Worm (Caenorhabditis elegans) whole organism, L3 larva: ENCODE measurements around the gene mab-10.
A peak's percentile ranks its signal among the peaks of the same experiment; 100 is the strongest.

ENCODE experiments used
- R02D3.7 ChIP-seq: fragments of 150-350 bp; optimal IDR thresholded peaks from 2 replicates; lab custom pipeline; 2014; ENCODE audit warnings: missing biosample characterization, missing genetic modification characterization
- ZK546.5 ChIP-seq: sonication (generic microtip); optimal IDR thresholded peaks from 2 replicates; lab custom pipeline; 2017; ENCODE audit warnings: missing biosample characterization, missing genetic modification characterization
- ama-1 ChIP-seq: fragments of 150-350 bp; optimal IDR thresholded peaks from 2 replicates; lab custom pipeline; 2018
- ceh-16 ChIP-seq: sonication (generic microtip); optimal IDR thresholded peaks from 2 replicates; lab custom pipeline; 2017; ENCODE audit warnings: missing biosample characterization, missing genetic modification characterization
- ceh-82 ChIP-seq: fragments of 150-350 bp; optimal IDR thresholded peaks from 2 replicates; lab custom pipeline; 2014; ENCODE audit warnings: missing biosample characterization, missing genetic modification characterization
- ceh-9 ChIP-seq: sonication (generic microtip); optimal IDR thresholded peaks from 2 replicates; lab custom pipeline; 2018; ENCODE audit warnings: missing biosample characterization, missing genetic modification characterization
- daf-12 ChIP-seq: fragments of 150-350 bp; optimal IDR thresholded peaks from 2 replicates; lab custom pipeline; 2014; ENCODE audit warnings: missing biosample characterization, missing genetic modification reagents, missing genetic modification characterization
- egl-27 ChIP-seq: sonication (generic microtip); optimal IDR thresholded peaks from 4 replicates; lab custom pipeline; 2017; ENCODE audit warnings: missing biosample characterization, missing genetic modification reagents, missing genetic modification characterization
- egl-5 ChIP-seq: fragments of 150-350 bp; optimal IDR thresholded peaks from 2 replicates; lab custom pipeline; 2017; ENCODE audit warnings: missing biosample characterization, missing genetic modification reagents, missing genetic modification characterization, inconsistent platforms
- elt-2 ChIP-seq: sonication (generic microtip); optimal IDR thresholded peaks from 2 replicates; lab custom pipeline; 2016; ENCODE audit warnings: missing genetic modification reagents, mild to moderate bottlenecking, missing genetic modification characterization, missing compliant biosample characterization
- elt-3 ChIP-seq, 3 experiments: fragments of 150-350 bp in 1 of 3; sonication (generic microtip) in 2 of 3; optimal IDR thresholded peaks; 2 replicates in 2 of 3; 4 replicates in 1 of 3; lab custom pipeline; 2014 to 2017; ENCODE audit warnings: missing biosample characterization in 3 of 3, missing genetic modification characterization in 3 of 3
- eor-1 ChIP-seq, 2 experiments: fragments of 150-350 bp; optimal IDR thresholded peaks; 2 replicates each; lab custom pipeline; 2014 to 2018; ENCODE audit warnings: missing biosample characterization in 2 of 2, missing genetic modification characterization in 2 of 2
- fkh-10 ChIP-seq: sonication (generic microtip); optimal IDR thresholded peaks from 2 replicates; lab custom pipeline; 2017; ENCODE audit warnings: missing biosample characterization, missing genetic modification reagents, missing genetic modification characterization
- fkh-2 ChIP-seq: fragments of 150-350 bp; optimal IDR thresholded peaks from 2 replicates; lab custom pipeline; 2014; ENCODE audit warnings: missing biosample characterization, missing genetic modification reagents, missing genetic modification characterization
- hmg-11 ChIP-seq: sonication (generic microtip); optimal IDR thresholded peaks from 2 replicates; lab custom pipeline; 2016; ENCODE audit warnings: missing genetic modification characterization, missing compliant biosample characterization
- jun-1 ChIP-seq: fragments of 150-350 bp; optimal IDR thresholded peaks from 2 replicates; lab custom pipeline; 2014; ENCODE audit warnings: missing biosample characterization, missing genetic modification reagents, missing genetic modification characterization
- lsy-12 ChIP-seq: sonication (generic microtip); optimal IDR thresholded peaks from 2 replicates; lab custom pipeline; 2016; ENCODE audit warnings: mild to moderate bottlenecking, missing genetic modification characterization, missing compliant biosample characterization
- mdl-1 ChIP-seq: fragments of 150-350 bp; optimal IDR thresholded peaks from 2 replicates; lab custom pipeline; 2014; ENCODE audit warnings: missing biosample characterization, missing genetic modification characterization
- nfya-1 ChIP-seq: sonication (generic microtip); optimal IDR thresholded peaks from 2 replicates; lab custom pipeline; 2017; ENCODE audit warnings: missing genetic modification characterization, mild to moderate bottlenecking, missing compliant biosample characterization, antibody characterized with exemption, moderate library complexity; ENCODE audit not compliant: insufficient read depth
- nhr-12 ChIP-seq: fragments of 150-350 bp; optimal IDR thresholded peaks from 2 replicates; lab custom pipeline; 2014; ENCODE audit warnings: missing biosample characterization, missing genetic modification characterization
- nhr-23 ChIP-seq: fragments of 150-350 bp; optimal IDR thresholded peaks from 2 replicates; lab custom pipeline; 2014; ENCODE audit warnings: missing biosample characterization, missing genetic modification reagents, missing genetic modification characterization
- nhr-237 ChIP-seq: fragments of 150-350 bp; optimal IDR thresholded peaks from 2 replicates; lab custom pipeline; 2014; ENCODE audit warnings: missing biosample characterization, missing genetic modification characterization
- nhr-25 ChIP-seq: sonication (generic microtip); optimal IDR thresholded peaks from 2 replicates; lab custom pipeline; 2017; ENCODE audit warnings: missing biosample characterization, missing genetic modification characterization
- nhr-28 ChIP-seq: fragments of 150-350 bp; optimal IDR thresholded peaks from 2 replicates; lab custom pipeline; 2014; ENCODE audit warnings: missing biosample characterization, missing genetic modification characterization
- nhr-67 ChIP-seq: fragments of 150-350 bp; optimal IDR thresholded peaks from 2 replicates; lab custom pipeline; 2014; ENCODE audit warnings: missing biosample characterization, missing genetic modification characterization
- nhr-77 ChIP-seq: fragments of 150-350 bp; optimal IDR thresholded peaks from 2 replicates; lab custom pipeline; 2014; ENCODE audit warnings: missing biosample characterization, missing genetic modification characterization
- pqm-1 ChIP-seq: fragments of 150-350 bp; optimal IDR thresholded peaks from 2 replicates; lab custom pipeline; 2017; ENCODE audit warnings: missing biosample characterization, missing genetic modification characterization, inconsistent platforms
- sea-2 ChIP-seq: fragments of 150-350 bp; sonication (generic microtip); optimal IDR thresholded peaks from 4 replicates; lab custom pipeline; 2014; ENCODE audit warnings: missing biosample characterization, missing genetic modification reagents, missing genetic modification characterization
- snpc-4 ChIP-seq: fragments of 150-350 bp; optimal IDR thresholded peaks from 2 replicates; lab custom pipeline; 2014; ENCODE audit warnings: missing biosample characterization, missing genetic modification characterization
- tbx-2 ChIP-seq: sonication (generic microtip); optimal IDR thresholded peaks from 2 replicates; lab custom pipeline; 2016; ENCODE audit warnings: mild to moderate bottlenecking, missing genetic modification characterization, missing compliant biosample characterization
- unc-39 ChIP-seq: sonication (generic microtip); optimal IDR thresholded peaks from 4 replicates; lab custom pipeline; 2017; ENCODE audit warnings: missing biosample characterization, missing genetic modification characterization
- ztf-11 ChIP-seq: fragments of 150-350 bp; optimal IDR thresholded peaks from 2 replicates; lab custom pipeline; 2014; ENCODE audit warnings: missing biosample characterization, missing genetic modification characterization
- ztf-4 ChIP-seq: fragments of 150-350 bp; optimal IDR thresholded peaks from 2 replicates; lab custom pipeline; 2014; ENCODE audit warnings: missing biosample characterization, missing genetic modification characterization

Gene mab-10

ce11 chrII:10479348-10479747 is 48.5 kb upstream of the mab-10 start, which contains the start of gene clec-59:
TSS of gene clec-59 (minus strand) at chrII:10479448.
- TF ChIP-seq nfya-1 (tag; lab: Kevin White, UChicago): no peak
- TF ChIP-seq nhr-77 (tag; lab: Kevin White, UChicago): no peak
- no peak for TF ChIP-seq daf-12 (tag; lab: Kevin White, UChicago)
- TF ChIP-seq ceh-82 (tag; lab: Kevin White, UChicago): no peak
- TF ChIP-seq sea-2 (GFP tag; lab: Kevin White, UChicago): no peak
- no peak for TF ChIP-seq snpc-4 (tag; lab: Kevin White, UChicago)
- no peak for TF ChIP-seq R02D3.7 (tag; lab: Kevin White, UChicago)
- TF ChIP-seq mdl-1: no peak
- no peak for TF ChIP-seq egl-5 (tag; lab: Kevin White, UChicago)
- TF ChIP-seq ZK546.5 (tag; lab: Kevin White, UChicago): no peak
- TF ChIP-seq unc-39: no peak

- TF ChIP-seq nhr-12 (no peak), jun-1 (tag; lab: Kevin White, UChicago) (no peak), egl-5 (tag; lab: Kevin White, UChicago) (no peak), snpc-4 (tag; lab: Kevin White, UChicago) (no peak), ZK546.5 (tag; lab: Kevin White, UChicago) (no peak), elt-2 (tag; lab: Kevin White, UChicago) (no peak), tbx-2 (tag; lab: Kevin White, UChicago) (no peak), ztf-11 (no peak), unc-39 (no peak), egl-27 (tag; lab: Kevin White, UChicago) (no peak), eor-1 (tag; optimal IDR thresholded peaks at IDR 0.05; lab: Kevin White, UChicago) (no peak), nhr-28 (tag; lab: Kevin White, UChicago) (no peak), fkh-2 (tag; lab: Kevin White, UChicago) (no peak), nhr-25 (tag; lab: Kevin White, UChicago) (no peak), hmg-11 (no peak)
Observed at ce11 chrII:10480043-10480442, 47.8 kb upstream of the mab-10 start.

ce11 chrII:10481824-10482556 is 45.9 kb upstream of the mab-10 start, which contains the start of the genes clec-60 and ZK666.11:
TSS of gene clec-60 (minus strand) at chrII:10481874.
TSS of gene ZK666.11 (plus strand) at chrII:10482522.
- TF ChIP-seq pqm-1 (tag; lab: Kevin White, UChicago): peak; percentile 36
- no peak for TF ChIP-seq nhr-23 (tag; lab: Kevin White, UChicago)
- TF ChIP-seq tbx-2 (tag; lab: Kevin White, UChicago): no peak
- peak; percentile 57 for TF ChIP-seq elt-2 (tag; lab: Kevin White, UChicago)
- TF ChIP-seq jun-1 (tag; lab: Kevin White, UChicago): peak; percentile 7

ce11 chrII:10482899-10483298 is 45.0 kb upstream of the mab-10 start:
- TF ChIP-seq nhr-237 (no peak), daf-12 (tag; lab: Kevin White, UChicago) (no peak), pqm-1 (tag; lab: Kevin White, UChicago) (peak; percentile 48), elt-2 (tag; lab: Kevin White, UChicago) (peak; percentile 67), lsy-12 (tag; lab: Kevin White, UChicago) (no peak), nhr-25 (tag; lab: Kevin White, UChicago) (no peak), nhr-77 (tag; lab: Kevin White, UChicago) (no peak), snpc-4 (tag; lab: Kevin White, UChicago) (no peak), R02D3.7 (tag; lab: Kevin White, UChicago) (no peak), sea-2 (GFP tag; lab: Kevin White, UChicago) (no peak), ztf-4 (tag; lab: Kevin White, UChicago) (no peak), nhr-28 (tag; lab: Kevin White, UChicago) (no peak), nhr-67 (tag; lab: Kevin White, UChicago) (no peak), egl-27 (tag; lab: Kevin White, UChicago) (no peak), mdl-1 (no peak), egl-5 (tag; lab: Kevin White, UChicago) (no peak), ceh-16 (no peak)

ce11 chrII:10483860-10484259 is 44.0 kb upstream of the mab-10 start:
- TF ChIP-seq eor-1 (tag; optimal IDR thresholded peaks at IDR 0.05; lab: Kevin White, UChicago) (no peak), nhr-77 (tag; lab: Kevin White, UChicago) (no peak), ceh-9 (tag; lab: Kevin White, UChicago) (no peak), hmg-11 (no peak), nhr-67 (tag; lab: Kevin White, UChicago) (no peak), ceh-16 (no peak), egl-5 (tag; lab: Kevin White, UChicago) (no peak), ama-1 (lab: Kevin White, UChicago) (no peak), nhr-237 (no peak), fkh-2 (tag; lab: Kevin White, UChicago) (no peak), fkh-10 (GFP tag; lab: Kevin White, UChicago) (no peak), elt-3 (tag; optimal IDR thresholded peaks at IDR 0.05; lab: Kevin White, UChicago) (no peak)
